Worm (Caenorhabditis elegans): ENCODE results near the gene BE10.5.

DNA sequence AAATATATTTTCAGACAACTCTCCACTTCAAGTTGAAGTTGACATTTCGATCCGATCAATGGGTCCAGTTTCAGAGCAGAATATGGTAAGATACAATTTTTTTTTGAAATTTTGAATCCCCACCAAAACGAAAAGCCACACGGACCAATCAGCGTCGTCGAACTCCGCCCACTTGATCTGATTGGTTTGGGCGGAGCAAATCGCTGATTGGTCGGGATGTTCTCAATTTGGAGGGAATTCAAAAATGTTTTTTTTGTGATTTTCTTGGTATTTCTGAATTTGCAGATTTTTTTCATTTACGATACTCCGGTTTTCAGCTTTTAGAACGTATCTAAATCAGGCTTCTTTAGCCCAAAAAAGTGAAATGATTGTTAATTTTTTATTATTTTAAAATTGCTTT is 21.2 kb downstream of the BE10.5 start:
- TF ChIP-seq mdl-1 (tag; optimal IDR thresholded peaks at IDR 0.05) (no peak), ceh-82 (tag; optimal IDR thresholded peaks at IDR 0.05) (no peak), snpc-4 (tag; optimal IDR thresholded peaks at IDR 0.05) (no peak), ztf-11 (tag; optimal IDR thresholded peaks at IDR 0.05) (no peak), lin-11 (tag; optimal IDR thresholded peaks at IDR 0.05) (no peak), lin-39 (tag; optimal IDR thresholded peaks at IDR 0.05) (no peak), nhr-23 (tag; optimal IDR thresholded peaks at IDR 0.05) (no peak), R02D3.7 (tag; optimal IDR thresholded peaks at IDR 0.05) (no peak), lin-13 (GFP tag; optimal IDR thresholded peaks at IDR 0.05) (no peak), ama-1 (optimal IDR thresholded peaks at IDR 0.05) (no peak), zag-1 (tag; optimal IDR thresholded peaks at IDR 0.05) (no peak), mbf-1 (tag; optimal IDR thresholded peaks at IDR 0.05) (no peak), ceh-16 (tag; optimal IDR thresholded peaks at IDR 0.05) (no peak)

All from whole organism, L2 larva.